Fruit fly (Drosophila melanogaster): ENCODE results near the gene CG31076.

DNA sequence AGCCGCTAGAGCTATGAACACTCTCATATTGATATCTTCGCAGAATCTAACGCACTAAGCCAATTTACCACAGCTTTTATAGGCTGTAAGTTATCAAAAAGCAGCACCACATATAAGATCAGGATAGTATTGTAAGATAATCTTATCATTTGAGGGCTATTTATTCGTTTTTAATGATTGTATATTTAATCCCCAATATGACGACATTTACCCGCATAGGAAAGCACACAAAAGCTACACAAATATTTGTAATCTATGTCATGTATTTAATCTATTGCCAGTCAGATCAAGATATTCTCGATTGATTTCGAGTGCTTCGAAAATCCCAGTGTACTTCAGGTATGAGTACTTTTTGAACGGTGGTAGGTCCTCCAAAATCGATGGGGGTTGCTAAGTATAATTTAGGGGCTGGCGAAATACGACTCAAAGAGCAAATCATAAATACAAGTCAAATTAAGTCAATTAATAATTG is 30.1 kb upstream of the CG31076 start, which contains the start of gene CG17191:
- no peak for TF ChIP-seq CG17806 (tag; optimal IDR thresholded peaks at IDR 0.05)
- no peak for TF ChIP-seq CG8301 (tag; optimal IDR thresholded peaks at IDR 0.05)
- no peak for TF ChIP-seq EcR (GFP tag; optimal IDR thresholded peaks at IDR 0.05)
- no peak for TF ChIP-seq CG15710 (tag; optimal IDR thresholded peaks at IDR 0.05)
